Worm (Caenorhabditis elegans) whole organism, young adult: Measurements from ENCODE around the gene eor-2.

ENCODE experiments used
- B0261.1 ChIP-seq: sonication (generic microtip); optimal IDR thresholded peaks from 2 replicates; lab custom pipeline; 2016; ENCODE audit warnings: mild to moderate bottlenecking, missing genetic modification characterization, moderate library complexity, missing compliant biosample characterization
- F10E7.11 ChIP-seq: sonication (generic microtip); optimal IDR thresholded peaks from 2 replicates; lab custom pipeline; 2017; ENCODE audit warnings: mild to moderate bottlenecking, missing genetic modification characterization, moderate library complexity, missing compliant biosample characterization
- F23B12.7 ChIP-seq: sonication (generic microtip); optimal IDR thresholded peaks from 2 replicates; lab custom pipeline; 2017; ENCODE audit warnings: missing genetic modification characterization, mild to moderate bottlenecking, missing compliant biosample characterization, antibody characterized with exemption, moderate library complexity; ENCODE audit not compliant: insufficient read depth
- F33H1.4 ChIP-seq: fragments of 200-800 bp; sonication (Bioruptor generic); IDR thresholded peaks from 2 replicates; pipeline ENCODE4 v1.3.6; 2022; ENCODE audit warnings: missing genetic modification reagents, missing genetic modification characterization, missing compliant biosample characterization
- F55B11.4 ChIP-seq: sonication (generic microtip); optimal IDR thresholded peaks from 2 replicates; lab custom pipeline; 2016; ENCODE audit warnings: missing compliant biosample characterization, missing genetic modification characterization, borderline replicate concordance; ENCODE audit not compliant: insufficient read depth
- K11D2.4 ChIP-seq: fragments of 200-800 bp; sonication (Bioruptor generic); IDR thresholded peaks from 2 replicates; pipeline ENCODE4 v1.3.6; 2022; ENCODE audit warnings: missing genetic modification reagents, missing genetic modification characterization, missing compliant biosample characterization
- Y53F4B.3 ChIP-seq: fragments of 200-800 bp; sonication (Bioruptor generic); IDR thresholded peaks from 2 replicates; pipeline ENCODE4 v1.3.6; 2022; ENCODE audit warnings: missing genetic modification reagents, missing genetic modification characterization, missing compliant biosample characterization
- Y95B8A.8 ChIP-seq: fragments of 200-800 bp; sonication (Bioruptor generic); IDR thresholded peaks from 2 replicates; pipeline ENCODE4 v1.3.6; 2022; ENCODE audit warnings: missing genetic modification reagents, missing genetic modification characterization, missing compliant biosample characterization
- ama-1 ChIP-seq, 3 experiments: fragments of 150-350 bp in 1 of 3; sonication (generic microtip) in 2 of 3; optimal IDR thresholded peaks; 2 replicates each; lab custom pipeline; 2014 to 2018; ENCODE audit warnings: missing biosample characterization in 2 of 3, missing genetic modification characterization in 2 of 3, missing genetic modification reagents in 2 of 3
- aptf-2 ChIP-seq: fragments of 200-800 bp; sonication (Bioruptor generic); conservative IDR thresholded peaks from 2 replicates; pipeline ENCODE4 v1.3.6; 2022; ENCODE audit warnings: missing genetic modification reagents, missing genetic modification characterization, missing compliant biosample characterization
- aptf-3 ChIP-seq: fragments of 200-800 bp; sonication (Bioruptor generic); IDR thresholded peaks from 2 replicates; pipeline ENCODE4 v1.3.6; 2022; ENCODE audit warnings: missing genetic modification characterization, missing compliant biosample characterization
- attf-6 ChIP-seq: fragments of 200-800 bp; sonication (Bioruptor generic); IDR thresholded peaks from 2 replicates; pipeline ENCODE4 v1.3.6; 2022; ENCODE audit warnings: missing genetic modification reagents, missing genetic modification characterization, missing compliant biosample characterization
- bed-1 ChIP-seq: fragments of 200-800 bp; sonication (Bioruptor generic); IDR thresholded peaks from 2 replicates; pipeline ENCODE4 v1.3.6; 2022; ENCODE audit warnings: missing genetic modification reagents, missing genetic modification characterization, missing compliant biosample characterization
- ceh-27 ChIP-seq: fragments of 200-800 bp; sonication (Bioruptor generic); optimal IDR thresholded peaks from 2 replicates; lab custom pipeline; 2018; ENCODE audit warnings: mild to moderate bottlenecking, missing genetic modification characterization, moderate library complexity, missing compliant biosample characterization
- ceh-40 ChIP-seq: fragments of 200-800 bp; sonication (Bioruptor generic); IDR thresholded peaks from 2 replicates; pipeline ENCODE4 v1.3.6; 2022; ENCODE audit warnings: missing genetic modification characterization, missing compliant biosample characterization
- dox-1 ChIP-seq: fragments of 200-800 bp; sonication (Bioruptor generic); IDR thresholded peaks from 2 replicates; pipeline ENCODE4 v1.3.6; 2022; ENCODE audit warnings: missing genetic modification reagents, missing genetic modification characterization, missing compliant biosample characterization
- dpl-1 ChIP-seq: fragments of 150-350 bp; optimal IDR thresholded peaks from 2 replicates; lab custom pipeline; 2014; ENCODE audit warnings: missing biosample characterization, missing genetic modification reagents, missing genetic modification characterization
- egl-44 ChIP-seq: fragments of 200-800 bp; sonication (Bioruptor generic); IDR thresholded peaks from 2 replicates; pipeline ENCODE4 v1.3.6; 2022; ENCODE audit warnings: missing genetic modification reagents, missing genetic modification characterization, missing compliant biosample characterization
- ets-4 ChIP-seq: fragments of 200-800 bp; sonication (Bioruptor generic); optimal IDR thresholded peaks from 2 replicates; lab custom pipeline; 2018; ENCODE audit warnings: mild to moderate bottlenecking, missing genetic modification characterization, missing compliant biosample characterization
- fkh-3 ChIP-seq: sonication (generic microtip); optimal IDR thresholded peaks from 2 replicates; lab custom pipeline; 2016; ENCODE audit warnings: mild to moderate bottlenecking, missing genetic modification characterization, missing compliant biosample characterization
- gei-17 ChIP-seq: fragments of 200-800 bp; sonication (Bioruptor generic); optimal IDR thresholded peaks from 2 replicates; lab custom pipeline; 2018; ENCODE audit warnings: mild to moderate bottlenecking, missing genetic modification characterization, missing compliant biosample characterization
- him-1 ChIP-seq: sonication (generic microtip); optimal IDR thresholded peaks from 2 replicates; lab custom pipeline; 2016; ENCODE audit warnings: missing genotype, missing genetic modification reagents, missing genetic modification characterization, missing compliant biosample characterization
- hmg-1.2 ChIP-seq: fragments of 200-800 bp; sonication (Bioruptor generic); IDR thresholded peaks from 2 replicates; pipeline ENCODE4 v1.3.6; 2022; ENCODE audit warnings: missing genetic modification reagents, missing genetic modification characterization, missing compliant biosample characterization
- hmg-20 ChIP-seq: fragments of 200-800 bp; sonication (Bioruptor generic); IDR thresholded peaks from 2 replicates; pipeline ENCODE4 v1.3.6; 2022; ENCODE audit warnings: missing genetic modification reagents, missing genetic modification characterization, missing compliant biosample characterization
- hsf-1 ChIP-seq: fragments of 200-800 bp; sonication (Bioruptor generic); IDR thresholded peaks from 2 replicates; pipeline ENCODE4 v1.3.6; 2022; ENCODE audit warnings: missing genetic modification reagents, missing genetic modification characterization, missing compliant biosample characterization
- let-526 ChIP-seq: fragments of 200-800 bp; sonication (Bioruptor generic); IDR thresholded peaks from 2 replicates; pipeline ENCODE4 v1.3.6; 2022; ENCODE audit warnings: missing genetic modification reagents, missing genetic modification characterization, missing compliant biosample characterization
- let-607 ChIP-seq, 2 experiments: fragments of 200-800 bp in 1 of 2; sonication (Bioruptor generic) in 1 of 2; sonication (generic microtip) in 1 of 2; optimal IDR thresholded peaks; 2 replicates each; lab custom pipeline; 2016 to 2018; ENCODE audit warnings: mild to moderate bottlenecking in 2 of 2, missing compliant biosample characterization in 2 of 2, missing genetic modification characterization in 2 of 2, moderate library complexity in 2 of 2, missing genotype in 1 of 2
- lin-35 ChIP-seq, 3 experiments: fragments of 150-350 bp in 2 of 3; sonication (generic microtip) in 1 of 3; optimal IDR thresholded peaks; 2 replicates each; lab custom pipeline; 2014 to 2018; ENCODE audit warnings: missing biosample characterization in 3 of 3, missing genetic modification characterization in 3 of 3, missing genetic modification reagents in 3 of 3
- lin-40 ChIP-seq: sonication (generic microtip); optimal IDR thresholded peaks from 2 replicates; lab custom pipeline; 2016; ENCODE audit warnings: missing genetic modification characterization, mild to moderate bottlenecking, missing compliant biosample characterization, missing genotype, missing genetic modification reagents
- lsy-27 ChIP-seq: sonication (generic microtip); optimal IDR thresholded peaks from 2 replicates; lab custom pipeline; 2017; ENCODE audit warnings: missing genetic modification characterization, mild to moderate bottlenecking, missing compliant biosample characterization, antibody characterized with exemption, missing genotype, borderline replicate concordance; ENCODE audit not compliant: insufficient read depth
- madf-6 ChIP-seq: fragments of 200-800 bp; sonication (Bioruptor generic); IDR thresholded peaks from 2 replicates; pipeline ENCODE4 v1.3.6; 2022; ENCODE audit warnings: missing genetic modification reagents, missing genetic modification characterization, missing compliant biosample characterization
- mcd-1 ChIP-seq: fragments of 200-800 bp; sonication (Bioruptor generic); IDR thresholded peaks from 2 replicates; pipeline ENCODE4 v1.3.6; 2022; ENCODE audit warnings: missing genetic modification reagents, missing genetic modification characterization, missing compliant biosample characterization
- mel-28 ChIP-seq: sonication (generic microtip); optimal IDR thresholded peaks from 2 replicates; lab custom pipeline; 2016; ENCODE audit warnings: borderline replicate concordance, mild to moderate bottlenecking, missing genetic modification characterization, missing compliant biosample characterization
- nfyb-1 ChIP-seq: fragments of 200-800 bp; sonication (Bioruptor generic); IDR thresholded peaks from 2 replicates; pipeline ENCODE4 v1.3.6; 2022; ENCODE audit warnings: missing genetic modification reagents, missing genetic modification characterization, missing compliant biosample characterization
- nhr-80 ChIP-seq: sonication (generic microtip); optimal IDR thresholded peaks from 2 replicates; lab custom pipeline; 2016; ENCODE audit warnings: missing genetic modification characterization, missing compliant biosample characterization
- nhr-90 ChIP-seq: sonication (generic microtip); optimal IDR thresholded peaks from 2 replicates; lab custom pipeline; 2016; ENCODE audit warnings: missing genotype, mild to moderate bottlenecking, missing genetic modification characterization, missing compliant biosample characterization
- rcor-1 ChIP-seq: fragments of 200-800 bp; sonication (Bioruptor generic); IDR thresholded peaks from 2 replicates; pipeline ENCODE4 v1.3.6; 2022; ENCODE audit warnings: missing genetic modification reagents, missing genetic modification characterization, missing compliant biosample characterization
- repo-1 ChIP-seq: sonication (generic microtip); optimal IDR thresholded peaks from 2 replicates; lab custom pipeline; 2017; ENCODE audit warnings: mild to moderate bottlenecking, missing genetic modification characterization, missing compliant biosample characterization
- sdz-38 ChIP-seq: sonication (generic microtip); optimal IDR thresholded peaks from 2 replicates; lab custom pipeline; 2016; ENCODE audit warnings: missing genotype, missing genetic modification characterization, missing compliant biosample characterization
- snpc-1.3 ChIP-seq: sonication (generic microtip); optimal IDR thresholded peaks from 2 replicates; lab custom pipeline; 2017; ENCODE audit warnings: missing genetic modification characterization, mild to moderate bottlenecking, missing compliant biosample characterization, antibody characterized with exemption, moderate library complexity, missing genotype, missing genetic modification reagents; ENCODE audit not compliant: insufficient read depth
- tlf-1 ChIP-seq: fragments of 200-800 bp; sonication (Bioruptor generic); optimal IDR thresholded peaks from 2 replicates; lab custom pipeline; 2018; ENCODE audit warnings: mild to moderate bottlenecking, missing genetic modification characterization, missing compliant biosample characterization
- unc-62 ChIP-seq: fragments of 150-350 bp; optimal IDR thresholded peaks from 2 replicates; lab custom pipeline; 2014; ENCODE audit warnings: missing biosample characterization, missing genetic modification reagents, missing genetic modification characterization
- xnd-1 ChIP-seq: sonication (generic microtip); optimal IDR thresholded peaks from 2 replicates; lab custom pipeline; 2016; ENCODE audit warnings: missing genotype, missing genetic modification reagents, missing genetic modification characterization, missing compliant biosample characterization
- ztf-28 ChIP-seq: fragments of 200-800 bp; sonication (Bioruptor generic); IDR thresholded peaks from 2 replicates; pipeline ENCODE4 v1.3.6; 2022; ENCODE audit warnings: missing genetic modification reagents, missing genetic modification characterization, missing compliant biosample characterization
- ztf-3 ChIP-seq: fragments of 200-800 bp; sonication (Bioruptor generic); optimal IDR thresholded peaks from 2 replicates; lab custom pipeline; 2018; ENCODE audit warnings: mild to moderate bottlenecking, missing genetic modification characterization, missing compliant biosample characterization
- ztf-6 ChIP-seq: fragments of 200-800 bp; sonication (Bioruptor generic); IDR thresholded peaks from 2 replicates; pipeline ENCODE4 v1.3.6; 2022; ENCODE audit warnings: missing genetic modification reagents, missing genetic modification characterization, missing compliant biosample characterization

Gene eor-2

DNA sequence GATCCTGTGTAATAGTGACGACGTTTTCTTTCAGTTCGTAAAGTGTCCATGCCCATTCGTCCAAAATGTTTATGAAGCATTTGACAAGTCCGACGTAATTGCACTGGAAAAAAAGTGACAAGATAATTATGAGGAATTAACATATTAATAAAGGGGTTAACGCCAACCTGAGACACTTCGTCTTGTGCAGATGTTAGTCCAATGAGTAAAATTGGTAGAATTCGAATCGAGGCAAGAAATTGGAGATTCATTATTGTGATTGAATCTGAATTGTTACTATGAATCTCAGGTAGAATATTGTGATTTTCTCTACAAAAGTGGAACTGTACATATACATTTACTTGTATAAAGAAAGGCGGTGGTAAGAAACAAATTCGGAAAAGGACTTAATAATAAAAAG lies 33.3 kb downstream of the eor-2 start, which contains the start of gene F54E4.3:
Gene F54E4.3, minus strand, starts transcription at position 265 of the 400 bp plus-strand sequence.
- TF ChIP-seq Y53F4B.3 (GFP tag; lab: Robert Waterston, UW): no peak
- no peak for TF ChIP-seq lin-40 (tag; lab: Kevin White, UChicago)
- no peak for TF ChIP-seq Y95B8A.8 (GFP tag; lab: Robert Waterston, UW)
- no peak for TF ChIP-seq repo-1 (tag; lab: Kevin White, UChicago)
- no peak for TF ChIP-seq bed-1 (GFP tag; lab: Robert Waterston, UW)
- no peak for TF ChIP-seq ama-1 (optimal IDR thresholded peaks at IDR 0.05; lab: Kevin White, UChicago)
- no peak for TF ChIP-seq ama-1 (GFP tag; optimal IDR thresholded peaks at IDR 0.05; lab: Kevin White, UChicago)
- TF ChIP-seq him-1: no peak
- no peak for TF ChIP-seq rcor-1 (GFP tag; lab: Robert Waterston, UW)
- no peak for TF ChIP-seq hsf-1 (GFP tag; lab: Robert Waterston, UW)
- no peak for TF ChIP-seq let-526 (GFP tag; lab: Robert Waterston, UW)
- TF ChIP-seq nhr-80 (tag; lab: Kevin White, UChicago): no peak
- TF ChIP-seq hmg-1.2 (GFP tag; lab: Robert Waterston, UW): no peak
- no peak for TF ChIP-seq F33H1.4 (GFP tag; lab: Robert Waterston, UW)
- TF ChIP-seq F23B12.7: no peak
- TF ChIP-seq ceh-27: no peak
- no peak for TF ChIP-seq snpc-1.3 (tag; lab: Kevin White, UChicago)
- no peak for TF ChIP-seq mcd-1
- TF ChIP-seq ceh-40 (GFP tag; lab: Robert Waterston, UW): no peak

DNA sequence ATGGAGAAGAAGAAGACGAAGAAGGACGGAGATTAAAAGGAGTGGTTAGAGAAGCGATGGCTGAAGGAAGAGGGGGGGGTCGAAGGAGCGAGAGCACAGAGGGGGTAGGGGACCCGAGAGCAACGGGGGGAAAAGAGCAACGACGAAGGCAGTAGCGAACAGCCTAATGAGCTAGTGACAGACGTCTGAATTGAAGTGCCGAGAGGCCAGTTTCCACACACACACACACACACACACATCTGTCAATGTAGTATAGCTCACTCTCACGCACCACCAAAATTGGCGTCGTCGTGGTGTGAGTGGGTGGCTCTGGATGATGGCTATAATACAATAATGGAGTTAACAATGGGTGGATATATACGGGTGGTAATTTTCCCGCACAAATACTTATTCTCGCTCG lies 33.9 kb downstream of the eor-2 start:
- no peak for TF ChIP-seq hmg-20
- no peak for TF ChIP-seq F33H1.4 (GFP tag; lab: Robert Waterston, UW)
- no peak for TF ChIP-seq madf-6
- no peak for TF ChIP-seq B0261.1 (tag; lab: Kevin White, UChicago)
- TF ChIP-seq K11D2.4 (GFP tag; lab: Robert Waterston, UW): no peak
- 0 out of 2 replicates have a peak, but pooled peaks have one; percentile 67 for TF ChIP-seq nfyb-1
- TF ChIP-seq ceh-27: peak; percentile 20
- TF ChIP-seq F10E7.11 (tag; lab: Kevin White, UChicago): no peak
- no peak for TF ChIP-seq nhr-90
- peak in 1 of 3 experiments; percentile 30 for TF ChIP-seq lin-35 (GFP tag; optimal IDR thresholded peaks at IDR 0.05; lab: Kevin White, UChicago)
- TF ChIP-seq ztf-6 (GFP tag; lab: Robert Waterston, UW): no peak
- no peak for TF ChIP-seq lsy-27 (tag; lab: Kevin White, UChicago)
- TF ChIP-seq aptf-3 (GFP tag; lab: Robert Waterston, UW): 0 out of 2 replicates have a peak, but pooled peaks have one; percentile 41
- no peak for TF ChIP-seq tlf-1
- TF ChIP-seq egl-44 (GFP tag; lab: Robert Waterston, UW): no peak
- no peak for TF ChIP-seq F23B12.7
- TF ChIP-seq attf-6 (GFP tag; lab: Robert Waterston, UW): no peak
- TF ChIP-seq ztf-28: no peak
- no peak for TF ChIP-seq dpl-1 (GFP tag; lab: Kevin White, UChicago)
- no peak for TF ChIP-seq ets-4 (GFP tag; lab: Kevin White, UChicago)
- TF ChIP-seq nhr-80 (tag; lab: Kevin White, UChicago): no peak
- TF ChIP-seq dox-1 (GFP tag; lab: Robert Waterston, UW): no peak
- no peak for TF ChIP-seq mcd-1
- no peak for TF ChIP-seq fkh-3 (tag; lab: Kevin White, UChicago)
- TF ChIP-seq let-607 (tag; optimal IDR thresholded peaks at IDR 0.05; lab: Kevin White, UChicago): no peak
- no peak for TF ChIP-seq ztf-3 (GFP tag; lab: Kevin White, UChicago)
- TF ChIP-seq rcor-1 (GFP tag; lab: Robert Waterston, UW): no peak
- TF ChIP-seq mel-28 (tag; lab: Kevin White, UChicago): no peak
- no peak for TF ChIP-seq snpc-1.3 (tag; lab: Kevin White, UChicago)
- TF ChIP-seq F55B11.4 (tag; lab: Kevin White, UChicago): no peak
- no peak for TF ChIP-seq unc-62 (GFP tag; lab: Kevin White, UChicago)
- TF ChIP-seq gei-17: no peak
- TF ChIP-seq aptf-2 (GFP tag; lab: Robert Waterston, UW): no peak
- no peak for TF ChIP-seq xnd-1
- TF ChIP-seq hmg-1.2 (GFP tag; lab: Robert Waterston, UW): no peak
- no peak for TF ChIP-seq sdz-38 (tag; lab: Kevin White, UChicago)
